Fruit fly (Drosophila melanogaster): ENCODE results near the gene CG32536.

Gene CG32536

DNA sequence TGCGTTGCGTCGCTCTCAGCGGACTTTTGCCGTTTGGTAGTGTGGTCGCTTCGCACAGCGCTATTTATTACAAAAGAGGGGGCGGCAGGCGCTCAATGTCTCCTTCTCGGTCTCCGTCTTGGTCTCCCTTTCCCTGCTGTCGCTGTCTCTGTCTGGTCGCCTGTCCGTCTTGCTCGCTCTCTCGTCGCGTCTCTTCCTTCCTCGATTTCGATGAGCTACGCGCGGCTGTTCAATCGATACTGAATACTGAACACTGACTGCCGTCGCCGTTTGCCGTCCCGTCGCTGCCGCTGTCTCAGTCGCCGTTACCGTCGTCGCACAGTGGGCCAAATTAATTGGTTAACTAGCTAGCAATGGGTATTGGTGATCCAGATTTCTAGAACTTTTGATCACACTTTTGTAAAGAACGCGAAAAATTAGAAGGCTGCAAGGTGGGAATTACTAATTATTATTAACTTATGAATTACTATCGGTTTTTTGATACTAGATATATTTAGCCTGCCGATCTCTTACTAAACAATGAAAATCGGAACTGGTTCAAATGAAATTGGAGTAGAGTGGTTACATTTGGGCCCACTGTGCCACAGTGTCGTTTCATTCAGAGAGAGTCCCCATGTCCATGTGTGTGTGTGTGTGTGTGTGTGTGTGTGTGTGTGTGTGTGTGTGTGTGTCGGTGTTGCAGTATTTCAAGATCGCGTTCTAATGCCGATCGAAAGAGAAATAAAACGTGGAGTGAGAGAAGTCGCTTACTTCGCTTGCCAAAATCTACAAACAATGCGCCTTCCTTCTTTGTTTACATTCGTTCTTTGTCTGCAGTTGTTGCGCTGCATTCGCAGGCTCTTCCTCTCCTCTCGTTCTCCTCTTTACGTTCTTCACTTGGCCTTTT, 21.4 kb upstream of the CG32536 start, which contains the start of gene CG8034 (continued):
- peak; percentile 84 for TF ChIP-seq CG17802 (tag; optimal IDR thresholded peaks at IDR 0.05)
- TF ChIP-seq slbo (GFP tag; IDR thresholded peaks at IDR 0.05): peak; percentile 94
- TF ChIP-seq CG10565 (GFP tag; optimal IDR thresholded peaks at IDR 0.05): peak; percentile 67
- peak; percentile 78 for TF ChIP-seq Kr (GFP tag; optimal IDR thresholded peaks at IDR 0.05)
- TF ChIP-seq tll (GFP tag; optimal IDR thresholded peaks at IDR 0.05): peak; percentile 39 to 69
- peak; percentile 80 for TF ChIP-seq CG13123 (GFP tag; optimal IDR thresholded peaks at IDR 0.05)
- peak; percentile 68 for TF ChIP-seq HLHmδ (GFP tag; optimal IDR thresholded peaks at IDR 0.05)
- TF ChIP-seq bcd (GFP tag; optimal IDR thresholded peaks at IDR 0.05): peak; percentile 98
- TF ChIP-seq Asciz (GFP tag; optimal IDR thresholded peaks at IDR 0.05): peak; percentile 93
- TF ChIP-seq exex (tag; optimal IDR thresholded peaks at IDR 0.05): peak; percentile 89
- peak; percentile 98 for TF ChIP-seq Oli (tag; optimal IDR thresholded peaks at IDR 0.05)
- TF ChIP-seq ranshi (GFP tag; IDR thresholded peaks at IDR 0.05): peak; percentile 93
- peak; percentile 90 to 97 for TF ChIP-seq Pdp1 (GFP tag; optimal IDR thresholded peaks at IDR 0.05)
- peak; percentile 93 for TF ChIP-seq Hand (GFP tag; optimal IDR thresholded peaks at IDR 0.05)
- TF ChIP-seq dm (GFP tag; optimal IDR thresholded peaks at IDR 0.05): peak; percentile 91
- TF ChIP-seq chm (GFP tag; IDR thresholded peaks at IDR 0.05): peak; percentile 79
- peak; percentile 88 for TF ChIP-seq fd64A (GFP tag; optimal IDR thresholded peaks at IDR 0.05)
- peak; percentile 88 for TF ChIP-seq ac (GFP tag; optimal IDR thresholded peaks at IDR 0.05)
- TF ChIP-seq psq (GFP tag; optimal IDR thresholded peaks at IDR 0.05): peak; percentile 77
- TF ChIP-seq Ada2b (GFP tag; IDR thresholded peaks at IDR 0.05): peak; percentile 91
- peak; percentile 89 for TF ChIP-seq H2.0 (GFP tag; IDR thresholded peaks at IDR 0.05)
- peak; percentile 95 for TF ChIP-seq Fer2 (tag; optimal IDR thresholded peaks at IDR 0.05)
- TF ChIP-seq CG2712 (tag; optimal IDR thresholded peaks at IDR 0.05): peak; percentile 98
- TF ChIP-seq CG31224 (GFP tag; IDR thresholded peaks at IDR 0.05): peak; percentile 92
- TF ChIP-seq bsh (GFP tag; optimal IDR thresholded peaks at IDR 0.05): peak; percentile 95 to 98
- TF ChIP-seq CG2875 (GFP tag; optimal IDR thresholded peaks at IDR 0.05): peak; percentile 94
- TF ChIP-seq CG17186 (GFP tag; optimal IDR thresholded peaks at IDR 0.05): peak; percentile 85
- TF ChIP-seq tx (GFP tag; optimal IDR thresholded peaks at IDR 0.05): peak; percentile 94
- no peak for TF ChIP-seq fru (optimal IDR thresholded peaks at IDR 0.05)
- peak; percentile 95 for TF ChIP-seq jumu (GFP tag; optimal IDR thresholded peaks at IDR 0.05)
- peak; percentile 96 for TF ChIP-seq CG15011 (GFP tag; optimal IDR thresholded peaks at IDR 0.05)
- TF ChIP-seq CG12942 (GFP tag; optimal IDR thresholded peaks at IDR 0.05): peak; percentile 95
- TF ChIP-seq CG18619 (GFP tag; optimal IDR thresholded peaks at IDR 0.05): peak; percentile 98
- peak; percentile 94 for TF ChIP-seq D19A (tag; optimal IDR thresholded peaks at IDR 0.05)
- peak; percentile 93 for TF ChIP-seq NC2β (GFP tag; optimal IDR thresholded peaks at IDR 0.05)
- peak; percentile 89 for TF ChIP-seq CG18764 (GFP tag; optimal IDR thresholded peaks at IDR 0.05)
- peak; percentile 96 for TF ChIP-seq nerfin-1 (tag; optimal IDR thresholded peaks at IDR 0.05)
- TF ChIP-seq Trl (optimal IDR thresholded peaks at IDR 0.05): peak; percentile 33 to 90
- TF ChIP-seq Trl (GFP tag; optimal IDR thresholded peaks at IDR 0.05): peak; percentile 94
- peak; percentile 93 for TF ChIP-seq pnt (GFP tag; optimal IDR thresholded peaks at IDR 0.05)
- peak; percentile 96 for TF ChIP-seq BtbVII (GFP tag; optimal IDR thresholded peaks at IDR 0.05)
- TF ChIP-seq dmrt11E (tag; optimal IDR thresholded peaks at IDR 0.05): peak; percentile 97
- peak; percentile 96 for TF ChIP-seq danr (GFP tag; IDR thresholded peaks at IDR 0.05)
- peak; percentile 68 for TF ChIP-seq CG43689 (GFP tag; IDR thresholded peaks at IDR 0.05)
- TF ChIP-seq dmrt99B (tag; optimal IDR thresholded peaks at IDR 0.05): peak; percentile 98
- peak; percentile 93 for TF ChIP-seq corto (GFP tag; optimal IDR thresholded peaks at IDR 0.05)
- TF ChIP-seq CG17328 (GFP tag; IDR thresholded peaks at IDR 0.05): peak; percentile 83
- TF ChIP-seq klu (GFP tag; IDR thresholded peaks at IDR 0.05): peak; percentile 95
- peak; percentile 96 for TF ChIP-seq odd (GFP tag; optimal IDR thresholded peaks at IDR 0.05)

Measured in whole organism, embryonic.